Worm (Caenorhabditis elegans) whole organism, mixed stage, embryonic: ENCODE data around the gene spo-11.

Experiments
- M03D4.4 ChIP-seq: sonication (generic microtip); optimal IDR thresholded peaks from 2 replicates; lab custom pipeline; 2017; ENCODE audit warnings: mild to moderate bottlenecking, missing genetic modification characterization, missing compliant biosample characterization
- bed-3 ChIP-seq: fragments of 200-800 bp; sonication (Bioruptor generic); optimal IDR thresholded peaks from 3 replicates; lab custom pipeline; 2018; ENCODE audit warnings: mild to moderate bottlenecking, missing genetic modification characterization, moderate library complexity, missing compliant biosample characterization
- blmp-1 ChIP-seq: fragments of 150-350 bp; optimal IDR thresholded peaks from 2 replicates; lab custom pipeline; 2014; ENCODE audit warnings: missing biosample characterization, missing genetic modification characterization
- ceh-43 ChIP-seq: fragments of 200-800 bp; sonication (Bioruptor generic); optimal IDR thresholded peaks from 2 replicates; lab custom pipeline; 2018; ENCODE audit warnings: mild to moderate bottlenecking, missing genetic modification characterization, moderate library complexity, missing compliant biosample characterization
- ces-1 ChIP-seq: fragments of 150-350 bp; optimal IDR thresholded peaks from 2 replicates; lab custom pipeline; 2014; ENCODE audit warnings: missing biosample characterization, missing genetic modification reagents, missing genetic modification characterization
- drap-1 ChIP-seq: fragments of 200-800 bp; sonication (Bioruptor generic); optimal IDR thresholded peaks from 3 replicates; lab custom pipeline; 2018; ENCODE audit warnings: mild to moderate bottlenecking, missing genetic modification characterization, missing compliant biosample characterization
- elt-1 ChIP-seq: sonication (generic microtip); optimal IDR thresholded peaks from 2 replicates; lab custom pipeline; 2017; ENCODE audit warnings: missing genetic modification characterization, mild to moderate bottlenecking, missing compliant biosample characterization, antibody characterized with exemption, moderate library complexity, borderline replicate concordance; ENCODE audit not compliant: insufficient read depth
- flh-1 ChIP-seq: fragments of 200-800 bp; sonication (Bioruptor generic); optimal IDR thresholded peaks from 2 replicates; lab custom pipeline; 2018; ENCODE audit warnings: mild to moderate bottlenecking, missing genetic modification characterization, moderate library complexity, missing compliant biosample characterization
- ham-2 ChIP-seq: fragments of 200-800 bp; sonication (Bioruptor generic); optimal IDR thresholded peaks from 2 replicates; lab custom pipeline; 2018; ENCODE audit warnings: mild to moderate bottlenecking, missing genetic modification characterization, missing compliant biosample characterization
- hlh-1 ChIP-seq: fragments of 150-350 bp; optimal IDR thresholded peaks from 2 replicates; lab custom pipeline; 2014; ENCODE audit warnings: missing biosample characterization, missing genetic modification reagents, missing genetic modification characterization
- lin-32 ChIP-seq: fragments of 200-800 bp; sonication (Bioruptor generic); optimal IDR thresholded peaks from 2 replicates; lab custom pipeline; 2018; ENCODE audit warnings: mild to moderate bottlenecking, missing genetic modification characterization, missing compliant biosample characterization
- lsy-2 ChIP-seq: fragments of 150-350 bp; optimal IDR thresholded peaks from 2 replicates; lab custom pipeline; 2014; ENCODE audit warnings: missing biosample characterization, missing genetic modification characterization
- mep-1 ChIP-seq: fragments of 150-350 bp; optimal IDR thresholded peaks from 2 replicates; lab custom pipeline; 2017; ENCODE audit warnings: missing biosample characterization, missing genetic modification reagents, missing genetic modification characterization, inconsistent platforms
- mls-2 ChIP-seq: sonication (generic microtip); optimal IDR thresholded peaks from 2 replicates; lab custom pipeline; 2016; ENCODE audit warnings: mild to moderate bottlenecking, missing genetic modification characterization, moderate library complexity, missing compliant biosample characterization
- nhr-2 ChIP-seq: fragments of 150-350 bp; optimal IDR thresholded peaks from 2 replicates; lab custom pipeline; 2014; ENCODE audit warnings: missing biosample characterization, missing genetic modification characterization
- nhr-237 ChIP-seq: fragments of 150-350 bp; optimal IDR thresholded peaks from 2 replicates; lab custom pipeline; 2014; ENCODE audit warnings: missing biosample characterization, missing genetic modification characterization
- nhr-28 ChIP-seq: fragments of 150-350 bp; optimal IDR thresholded peaks from 2 replicates; lab custom pipeline; 2014; ENCODE audit warnings: missing biosample characterization, missing genetic modification characterization
- pha-4 ChIP-seq: fragments of 150-350 bp; optimal IDR thresholded peaks from 2 replicates; lab custom pipeline; 2018; ENCODE audit warnings: missing biosample characterization, missing genetic modification reagents, missing genetic modification characterization
- snpc-4 ChIP-seq: fragments of 150-350 bp; optimal IDR thresholded peaks from 2 replicates; lab custom pipeline; 2014; ENCODE audit warnings: missing biosample characterization, missing genetic modification characterization
- sptf-1 ChIP-seq: sonication (generic microtip); optimal IDR thresholded peaks from 2 replicates; lab custom pipeline; 2017; ENCODE audit warnings: mild to moderate bottlenecking, missing genetic modification characterization, moderate library complexity, missing compliant biosample characterization
- tbx-8 ChIP-seq: fragments of 200-800 bp; sonication (Bioruptor generic); optimal IDR thresholded peaks from 2 replicates; lab custom pipeline; 2018; ENCODE audit warnings: mild to moderate bottlenecking, missing genetic modification characterization, moderate library complexity, missing compliant biosample characterization
- unc-39 ChIP-seq: fragments of 150-350 bp; optimal IDR thresholded peaks from 2 replicates; lab custom pipeline; 2014; ENCODE audit warnings: missing biosample characterization, missing genetic modification characterization
- unc-62 ChIP-seq: fragments of 150-350 bp; optimal IDR thresholded peaks from 2 replicates; lab custom pipeline; 2014; ENCODE audit warnings: missing biosample characterization, missing genetic modification reagents, missing genetic modification characterization
- zip-8 ChIP-seq: fragments of 150-350 bp; optimal IDR thresholded peaks from 2 replicates; lab custom pipeline; 2014; ENCODE audit warnings: missing biosample characterization, missing genetic modification characterization
- ztf-11 ChIP-seq: fragments of 150-350 bp; optimal IDR thresholded peaks from 2 replicates; lab custom pipeline; 2014; ENCODE audit warnings: missing biosample characterization, missing genetic modification characterization

spo-11 gene

DNA sequence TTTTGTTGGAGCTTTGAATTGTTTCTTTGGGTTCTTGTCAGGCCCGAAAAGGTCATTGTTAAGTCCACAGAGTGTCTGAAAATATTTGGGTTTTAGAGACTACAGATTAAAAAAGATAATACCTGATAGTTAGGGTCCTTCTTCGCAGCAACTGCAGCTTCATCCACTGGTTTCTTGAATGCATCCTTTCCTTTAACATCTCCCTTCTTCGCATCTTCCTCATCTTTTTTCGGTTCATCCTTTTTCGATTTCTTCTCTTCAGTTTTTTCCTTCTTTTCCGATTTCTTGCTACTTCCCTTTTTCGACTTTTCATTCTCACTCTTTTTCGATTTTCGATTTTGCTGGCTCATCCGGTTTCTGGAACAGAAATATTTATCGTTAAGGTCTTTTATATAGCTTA, 21.2 kb downstream of the spo-11 start:
- TF ChIP-seq nhr-237 (tag; lab: Kevin White, UChicago) (no peak), ceh-43 (GFP tag; lab: Kevin White, UChicago) (no peak), unc-39 (tag; lab: Kevin White, UChicago) (no peak), drap-1 (GFP tag; lab: Kevin White, UChicago) (no peak), ces-1 (GFP tag; lab: Kevin White, UChicago) (no peak), lin-32 (GFP tag; lab: Kevin White, UChicago) (no peak), sptf-1 (tag; lab: Kevin White, UChicago) (no peak), mls-2 (tag; lab: Kevin White, UChicago) (no peak), bed-3 (GFP tag; lab: Kevin White, UChicago) (no peak), nhr-28 (no peak), lsy-2 (no peak), hlh-1 (tag; lab: Kevin White, UChicago) (no peak), nhr-2 (no peak), flh-1 (GFP tag; lab: Kevin White, UChicago) (no peak)
- TF ChIP-seq, all 35 proteins: peak for 0

DNA sequence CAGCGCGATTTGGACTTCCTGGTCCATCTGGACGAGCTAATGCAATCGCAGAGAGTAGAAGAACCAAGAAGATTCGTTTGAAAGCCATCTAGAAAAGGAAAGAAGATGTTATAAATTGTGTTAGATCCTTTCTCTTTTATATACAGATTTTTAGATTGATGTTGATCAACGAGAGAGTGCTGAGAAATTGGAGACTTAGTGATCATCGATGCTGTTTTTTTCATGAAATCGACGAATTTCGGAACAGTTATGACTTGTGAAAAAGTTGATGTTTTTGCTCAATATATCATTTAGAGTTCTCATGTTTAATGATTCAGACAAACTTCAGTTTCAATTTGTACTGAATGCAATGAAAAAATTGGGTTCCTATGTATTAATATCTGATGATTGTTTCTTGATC, 22.1 kb downstream of the spo-11 start, which contains the start of gene srlf-17:
Gene srlf-17 (minus strand): TSS at position 101 of the 400 bp plus-strand sequence.
- TF ChIP-seq elt-1 (tag; lab: Kevin White, UChicago), result no peak
- no peak for TF ChIP-seq blmp-1 (tag; lab: Kevin White, UChicago)
- TF ChIP-seq hlh-1 (tag; lab: Kevin White, UChicago), result no peak
- no peak for TF ChIP-seq ham-2 (GFP tag; lab: Kevin White, UChicago)
- no peak for TF ChIP-seq M03D4.4
- TF ChIP-seq pha-4, result no peak
- TF ChIP-seq snpc-4 (tag; lab: Kevin White, UChicago), result no peak
- TF ChIP-seq ztf-11 (tag; lab: Kevin White, UChicago), result no peak
- TF ChIP-seq zip-8 (tag; lab: Kevin White, UChicago), result no peak
- TF ChIP-seq, all 35 proteins: peak for 0

DNA sequence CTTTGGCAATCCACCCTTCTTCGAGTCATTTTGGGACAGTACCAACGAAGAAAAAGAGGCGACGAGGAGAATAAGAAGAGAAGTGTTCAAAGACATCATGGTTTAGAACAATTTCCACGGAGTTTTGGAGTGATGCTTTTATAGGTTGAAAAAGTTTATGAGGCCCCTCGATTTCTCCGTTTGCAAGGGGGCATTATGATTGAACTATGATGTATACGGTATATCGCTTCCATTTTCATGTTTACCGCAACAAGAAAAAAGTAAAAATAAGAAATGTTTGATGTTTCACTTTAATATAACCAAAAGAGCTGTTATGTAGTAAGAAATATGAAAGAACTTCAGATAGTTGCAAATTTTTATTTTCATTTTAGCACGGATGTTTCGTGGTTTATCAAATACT, 23.3 kb downstream of the spo-11 start, which contains the start of gene srlf-18:
Gene srlf-18 (minus strand): TSS at position 101 of the 400 bp plus-strand sequence.
- TF ChIP-seq unc-39 (tag; lab: Kevin White, UChicago) (no peak), ham-2 (GFP tag; lab: Kevin White, UChicago) (no peak), tbx-8 (GFP tag; lab: Kevin White, UChicago) (no peak), nhr-28 (no peak)

- TF ChIP-seq unc-62 (GFP tag; lab: Kevin White, UChicago) (no peak), ceh-43 (GFP tag; lab: Kevin White, UChicago) (no peak), ces-1 (GFP tag; lab: Kevin White, UChicago) (no peak), nhr-2 (no peak)
Measured at ce11 chrIV:11100271-11100670, 24.4 kb downstream of the spo-11 start, which contains the start of gene str-3. Gene str-3, minus strand, starts transcription at chrIV:11100371.

DNA sequence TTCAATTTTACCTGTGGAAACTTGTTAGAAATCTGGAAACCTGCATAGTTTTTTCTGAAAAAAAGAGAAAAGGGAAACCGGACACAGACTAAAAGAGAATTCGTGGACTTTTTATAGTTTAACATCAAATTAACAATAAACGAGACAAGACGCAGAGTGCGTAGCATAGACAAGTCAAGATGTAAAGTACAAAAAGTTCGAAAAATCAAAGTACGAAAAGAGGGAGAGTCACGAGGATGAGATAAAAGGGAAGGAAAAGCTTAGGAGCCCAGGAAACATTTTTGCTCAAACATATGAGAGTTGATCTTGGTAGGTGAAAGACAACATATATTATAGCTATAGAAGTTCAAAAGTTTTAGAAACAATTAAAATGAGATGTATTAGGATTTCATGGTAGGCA, 26.9 kb downstream of the spo-11 start, which contains the start of gene M7.12:
Gene M7.12 (minus strand): TSS at position 188 of the 400 bp plus-strand sequence.
- TF ChIP-seq mep-1 (tag; lab: Kevin White, UChicago) (no peak), flh-1 (GFP tag; lab: Kevin White, UChicago) (no peak), ceh-43 (GFP tag; lab: Kevin White, UChicago) (no peak), snpc-4 (tag; lab: Kevin White, UChicago) (no peak), blmp-1 (tag; lab: Kevin White, UChicago) (no peak), bed-3 (GFP tag; lab: Kevin White, UChicago) (no peak), drap-1 (GFP tag; lab: Kevin White, UChicago) (no peak), elt-1 (tag; lab: Kevin White, UChicago) (no peak)

- peak; percentile 53 for TF ChIP-seq ces-1 (GFP tag; lab: Kevin White, UChicago)
- no peak for TF ChIP-seq lsy-2
- peak; percentile 32 for TF ChIP-seq unc-62 (GFP tag; lab: Kevin White, UChicago)
- TF ChIP-seq, all 35 proteins: peak for 2
Measured at ce11 chrIV:11094974-11095373, 29.7 kb downstream of the spo-11 start, which contains the start of gene M7.8. Gene M7.8, minus strand, starts transcription at chrIV:11095085.

DNA sequence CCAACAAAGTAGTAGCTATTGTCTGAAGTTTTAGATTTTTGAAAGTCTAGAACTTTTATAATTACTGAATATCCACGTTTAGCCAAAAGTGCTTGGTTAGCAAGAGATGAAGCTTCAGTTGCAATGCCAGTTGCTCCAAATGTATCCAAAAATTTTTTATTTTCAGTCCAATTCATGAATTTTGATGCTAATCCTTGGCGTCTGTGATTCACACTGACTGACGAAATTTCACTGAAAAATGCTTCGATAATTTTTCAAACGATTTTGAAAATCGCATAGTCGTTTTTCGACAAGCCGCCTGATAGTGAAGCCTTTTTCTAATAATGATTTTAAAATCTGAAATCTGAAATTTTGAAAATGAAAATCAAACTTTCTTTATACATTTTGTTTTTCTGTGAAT, 30.6 kb downstream of the spo-11 start:
- no peak for TF ChIP-seq sptf-1 (tag; lab: Kevin White, UChicago)
- TF ChIP-seq ces-1 (GFP tag; lab: Kevin White, UChicago), result no peak
- TF ChIP-seq, all 35 proteins: peak for 0
